Fruit fly (Drosophila melanogaster): Measurements from ENCODE around the gene CG18284.

The CG18284 gene

dm6 chr2L:10616767-10617166, 27.0 kb upstream of the CG18284 start (continued):
- peak; percentile 82 for TF ChIP-seq tgo (GFP tag; IDR thresholded peaks at IDR 0.05)
- TF ChIP-seq Bdp1 (GFP tag; optimal IDR thresholded peaks at IDR 0.05), result peak; percentile 6
- TF ChIP-seq ERR (GFP tag; optimal IDR thresholded peaks at IDR 0.05), result peak; percentile 42
- peak; percentile 54 for TF ChIP-seq Atf3 (GFP tag; optimal IDR thresholded peaks at IDR 0.05)
- peak; percentile 65 for TF ChIP-seq gsb (GFP tag; IDR thresholded peaks at IDR 0.05)
- no peak for TF ChIP-seq kni (GFP tag; optimal IDR thresholded peaks at IDR 0.05)
- no peak for TF ChIP-seq Scr (GFP tag; IDR thresholded peaks at IDR 0.05; ENCODE audit: partially characterized antibody)
- no peak for TF ChIP-seq Tbp (GFP tag; optimal IDR thresholded peaks at IDR 0.05)
- TF ChIP-seq CG8089 (GFP tag; optimal IDR thresholded peaks at IDR 0.05), result peak; percentile 36
- TF ChIP-seq CG4404 (GFP tag; IDR thresholded peaks at IDR 0.05), result peak; percentile 54; the same call in 1 of the 2 replicates
- peak; percentile 76; the same call in 2 of the 3 replicates for TF ChIP-seq CG3726 (GFP tag; IDR thresholded peaks at IDR 0.05)
- TF ChIP-seq slou (GFP tag; optimal IDR thresholded peaks at IDR 0.05), result peak; percentile 7
- TF ChIP-seq luna (GFP tag; optimal IDR thresholded peaks at IDR 0.05), result no peak
- peak; percentile 39 for TF ChIP-seq CG12659 (GFP tag; optimal IDR thresholded peaks at IDR 0.05)
- TF ChIP-seq pan (optimal IDR thresholded peaks at IDR 0.05), result no peak
- TF ChIP-seq pan (GFP tag; optimal IDR thresholded peaks at IDR 0.05 in 1 of 2, IDR thresholded peaks at IDR 0.05 in 1 of 2), result peak in 1 of 2 experiments; percentile 90
- no peak for TF ChIP-seq zen2 (GFP tag; IDR thresholded peaks at IDR 0.05; ENCODE audit: partially characterized antibody)
- TF ChIP-seq B-H1 (GFP tag; IDR thresholded peaks at IDR 0.05), result peak; percentile 61
- peak; percentile 55 for TF ChIP-seq Mes4 (GFP tag; optimal IDR thresholded peaks at IDR 0.05)
- TF ChIP-seq CG11695 (GFP tag; IDR thresholded peaks at IDR 0.05), result peak; percentile 83
- peak; percentile 67 for TF ChIP-seq CG4424 (GFP tag; optimal IDR thresholded peaks at IDR 0.05)
- peak; percentile 43 for TF ChIP-seq caup (GFP tag; optimal IDR thresholded peaks at IDR 0.05; ENCODE audit: severe bottlenecking)
- TF ChIP-seq Atf-2 (GFP tag; optimal IDR thresholded peaks at IDR 0.05), result peak; percentile 66
- peak; percentile 30 for TF ChIP-seq CG8281 (tag; optimal IDR thresholded peaks at IDR 0.05)
- no peak for TF ChIP-seq Doc3 (GFP tag; IDR thresholded peaks at IDR 0.05; ENCODE audit: partially characterized antibody)
- no peak for TF ChIP-seq br (optimal IDR thresholded peaks at IDR 0.05)
- TF ChIP-seq Awh (GFP tag; IDR thresholded peaks at IDR 0.05), result peak; percentile 90
- TF ChIP-seq danr (GFP tag; IDR thresholded peaks at IDR 0.05), result peak; percentile 72
- no peak for TF ChIP-seq CG7963 (GFP tag; IDR thresholded peaks at IDR 0.05; ENCODE audit: partially characterized antibody)
- TF ChIP-seq sc (optimal IDR thresholded peaks at IDR 0.05), result no peak
- TF ChIP-seq sc (GFP tag; optimal IDR thresholded peaks at IDR 0.05), result peak; percentile 61
- peak; percentile 57 for TF ChIP-seq CG15269 (tag; optimal IDR thresholded peaks at IDR 0.05)
- peak; percentile 83 for TF ChIP-seq CG18262 (tag; optimal IDR thresholded peaks at IDR 0.05)
- TF ChIP-seq E2f1 (GFP tag; IDR thresholded peaks at IDR 0.05), result peak; percentile 82
- no peak for TF ChIP-seq Sin3A (optimal IDR thresholded peaks at IDR 0.05)
- TF ChIP-seq CG13624 (GFP tag; optimal IDR thresholded peaks at IDR 0.05), result peak; percentile 51
- peak; percentile 81 for TF ChIP-seq CG7839 (tag; optimal IDR thresholded peaks at IDR 0.05)
- TF ChIP-seq Ets97D (GFP tag; optimal IDR thresholded peaks at IDR 0.05), result no peak
- peak; percentile 35 for TF ChIP-seq CG13123 (GFP tag; optimal IDR thresholded peaks at IDR 0.05)
- no peak for TF ChIP-seq YL-1 (GFP tag; optimal IDR thresholded peaks at IDR 0.05)
- no peak for TF ChIP-seq TFAM (GFP tag; optimal IDR thresholded peaks at IDR 0.05)
- no peak for TF ChIP-seq hkb (optimal IDR thresholded peaks at IDR 0.05)
- TF ChIP-seq hkb (GFP tag; IDR thresholded peaks at IDR 0.05), result peak; percentile 92
- peak; percentile 33 for TF ChIP-seq cato (GFP tag; optimal IDR thresholded peaks at IDR 0.05; ENCODE audit: borderline replicate concordance)
- TF ChIP-seq eve (GFP tag; optimal IDR thresholded peaks at IDR 0.05), result peak in 1 of 2 experiments; percentile 88
- TF ChIP-seq Usf (GFP tag; optimal IDR thresholded peaks at IDR 0.05), result peak; percentile 10
- TF ChIP-seq C15 (GFP tag; IDR thresholded peaks at IDR 0.05), result 0 out of 3 replicates have a peak, but pooled peaks have one; percentile 41
- TF ChIP-seq wdn (GFP tag; IDR thresholded peaks at IDR 0.05), result 0 out of 2 replicates have a peak, but pooled peaks have one; percentile 35
- TF ChIP-seq CG15601 (tag; optimal IDR thresholded peaks at IDR 0.05), result peak; percentile 73
- peak; percentile 11 for TF ChIP-seq CG4617 (GFP tag; optimal IDR thresholded peaks at IDR 0.05; ENCODE audit: borderline replicate concordance)
- peak; percentile 73 for TF ChIP-seq ranshi (GFP tag; IDR thresholded peaks at IDR 0.05)
- TF ChIP-seq CG9609 (GFP tag; optimal IDR thresholded peaks at IDR 0.05), result peak; percentile 49
- TF ChIP-seq trem (tag; optimal IDR thresholded peaks at IDR 0.05), result peak; percentile 62
